Fruit fly (Drosophila melanogaster): ENCODE results near the gene CG33673.

DNA sequence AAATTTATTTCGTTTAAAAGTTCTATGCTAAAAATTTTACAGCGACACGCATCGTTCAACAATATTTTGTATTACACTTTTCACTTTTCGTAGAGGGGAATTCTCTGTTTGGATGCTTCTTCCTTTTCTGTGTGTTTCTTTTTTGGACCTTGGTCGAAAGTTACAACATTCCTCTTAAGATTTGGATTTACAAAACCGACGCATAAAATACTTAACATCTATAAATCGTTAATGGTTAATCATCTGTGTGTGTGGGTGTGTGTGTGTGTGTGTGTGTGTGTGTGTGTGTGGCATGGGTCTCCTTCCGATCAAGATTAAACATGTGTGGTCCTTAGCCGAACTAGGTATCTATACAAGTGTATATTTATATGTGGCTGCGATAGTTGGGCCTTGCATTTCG, 28.9 kb upstream of the CG33673 start:
- TF ChIP-seq Hr83 (GFP tag; optimal IDR thresholded peaks at IDR 0.05; ENCODE audit: poor library complexity, severe bottlenecking) (no peak), h (GFP tag; optimal IDR thresholded peaks at IDR 0.05) (no peak), foxo (GFP tag; optimal IDR thresholded peaks at IDR 0.05) (no peak), OdsH (GFP tag; optimal IDR thresholded peaks at IDR 0.05) (no peak), HLH106 (tag; optimal IDR thresholded peaks at IDR 0.05) (no peak), brk (GFP tag; optimal IDR thresholded peaks at IDR 0.05) (no peak)
